Fruit fly (Drosophila melanogaster) whole organism, embryonic: ENCODE results near the gene jus.

ENCODE experiments used
- Adf1 ChIP-seq: fragments of 200-800 bp; sonication (Bioruptor generic); IDR thresholded peaks from 2 replicates; pipeline ENCODE4 v1.3.6; 2022; ENCODE audit warnings: missing biosample characterization, missing genetic modification characterization
- B-H1 ChIP-seq: fragments of 200-800 bp; sonication (Bioruptor generic); IDR thresholded peaks from 3 replicates; pipeline ENCODE4 v1.3.6; 2022; ENCODE audit warnings: missing biosample characterization, missing genetic modification characterization
- C15 ChIP-seq: fragments of 200-800 bp; sonication (Bioruptor generic); IDR thresholded peaks from 3 replicates; pipeline ENCODE4 v1.3.6; 2022; ENCODE audit warnings: missing biosample characterization, missing genetic modification characterization
- CG10267 ChIP-seq: fragments of 200-800 bp; sonication (Bioruptor generic); optimal IDR thresholded peaks from 2 replicates; lab custom pipeline; 2018; ENCODE audit warnings: missing biosample characterization, mild to moderate bottlenecking, missing genetic modification characterization, moderate library complexity
- CG11398 ChIP-seq: fragments of 200-800 bp; sonication (Bioruptor generic); optimal IDR thresholded peaks from 2 replicates; lab custom pipeline; 2016; ENCODE audit warnings: missing biosample characterization, missing genetic modification characterization
- CG12744 ChIP-seq: fragments of 200-800 bp; sonication (Bioruptor generic); optimal IDR thresholded peaks from 2 replicates; lab custom pipeline; 2016; ENCODE audit warnings: missing biosample characterization, missing genetic modification characterization
- CG13624 ChIP-seq: fragments of 200-800 bp; sonication (Bioruptor generic); optimal IDR thresholded peaks from 2 replicates; lab custom pipeline; 2016; ENCODE audit warnings: missing biosample characterization, missing genetic modification characterization
- CG13894 ChIP-seq: fragments of 200-800 bp; sonication (Bioruptor generic); optimal IDR thresholded peaks from 3 replicates; lab custom pipeline; 2018; ENCODE audit warnings: missing biosample characterization, mild to moderate bottlenecking, missing genetic modification characterization, moderate library complexity
- CG2678 ChIP-seq: fragments of 200-800 bp; sonication (Bioruptor generic); optimal IDR thresholded peaks from 3 replicates; lab custom pipeline; 2019; ENCODE audit warnings: missing biosample characterization, mild to moderate bottlenecking, missing genetic modification characterization, moderate library complexity
- CG31388 ChIP-seq: fragments of 200-800 bp; sonication (Bioruptor generic); optimal IDR thresholded peaks from 2 replicates; lab custom pipeline; 2016; ENCODE audit warnings: missing biosample characterization, missing genetic modification characterization
- CG3838 ChIP-seq: fragments of 200-800 bp; sonication (Bioruptor generic); optimal IDR thresholded peaks from 3 replicates; lab custom pipeline; 2016; ENCODE audit warnings: missing biosample characterization, missing genetic modification characterization
- CG4282 ChIP-seq: fragments of 200-800 bp; sonication (Bioruptor generic); optimal IDR thresholded peaks from 2 replicates; lab custom pipeline; 2016; ENCODE audit warnings: missing biosample characterization, missing genetic modification characterization
- CG43689 ChIP-seq: fragments of 200-800 bp; sonication (Bioruptor generic); IDR thresholded peaks from 2 replicates; pipeline ENCODE4 v1.3.6; 2022; ENCODE audit warnings: missing biosample characterization, missing genetic modification characterization
- CG4730 ChIP-seq: fragments of 200-800 bp; sonication (Bioruptor generic); IDR thresholded peaks from 2 replicates; pipeline ENCODE4 v1.3.6; 2022; ENCODE audit warnings: missing biosample characterization, missing genetic modification characterization
- CG6254 ChIP-seq: fragments of 200-800 bp; sonication (Bioruptor generic); optimal IDR thresholded peaks from 3 replicates; lab custom pipeline; 2017; ENCODE audit warnings: mild to moderate bottlenecking, missing biosample characterization, missing genetic modification reagents, missing genetic modification characterization
- CG6689 ChIP-seq: fragments of 200-800 bp; sonication (Bioruptor generic); IDR thresholded peaks from 2 replicates; pipeline ENCODE4 v1.3.6; 2022; ENCODE audit warnings: missing biosample characterization, missing genetic modification characterization
- CG6813 ChIP-seq: fragments of 200-800 bp; sonication (Bioruptor generic); optimal IDR thresholded peaks from 2 replicates; lab custom pipeline; 2017; ENCODE audit warnings: missing biosample characterization, missing genetic modification characterization, mild to moderate bottlenecking, moderate library complexity, missing genetic modification reagents
- CG7357 ChIP-seq: fragments of 200-800 bp; sonication (Bioruptor generic); IDR thresholded peaks from 3 replicates; pipeline ENCODE4 v1.3.6; 2022; ENCODE audit warnings: missing biosample characterization, missing genetic modification characterization
- CG8290 ChIP-seq, 3 experiments: fragments of 200-800 bp; sonication (Bioruptor generic); optimal IDR thresholded peaks; 2 replicates each; lab custom pipeline; 2016 to 2019; ENCODE audit warnings: missing biosample characterization in 3 of 3, missing genetic modification characterization in 3 of 3, mild to moderate bottlenecking in 2 of 3, moderate library complexity in 1 of 3
- CG8388 ChIP-seq: fragments of 200-800 bp; sonication (Bioruptor generic); optimal IDR thresholded peaks from 2 replicates; lab custom pipeline; 2019; ENCODE audit warnings: missing biosample characterization, mild to moderate bottlenecking, missing genetic modification characterization, moderate library complexity
- D19A ChIP-seq: fragments of 200-800 bp; optimal IDR thresholded peaks from 3 replicates; lab custom pipeline; 2019; ENCODE audit warnings: missing biosample characterization, mild to moderate bottlenecking, missing genetic modification characterization, moderate library complexity
- Dp ChIP-seq: fragments of 200-800 bp; sonication (Bioruptor generic); optimal IDR thresholded peaks from 2 replicates; lab custom pipeline; 2018; ENCODE audit warnings: missing biosample characterization, mild to moderate bottlenecking, missing genetic modification characterization, moderate library complexity
- Ets97D ChIP-seq: fragments of 200-800 bp; sonication (Bioruptor generic); optimal IDR thresholded peaks from 3 replicates; lab custom pipeline; 2016; ENCODE audit warnings: missing biosample characterization, missing genetic modification characterization
- GATAe ChIP-seq: fragments of 200-800 bp; sonication (Bioruptor generic); conservative IDR thresholded peaks from 2 replicates; pipeline ENCODE4 v1.3.6; 2022; ENCODE audit warnings: missing biosample characterization, missing genetic modification characterization
- HmgZ ChIP-seq: fragments of 200-800 bp; sonication (Bioruptor generic); optimal IDR thresholded peaks from 2 replicates; lab custom pipeline; 2018; ENCODE audit warnings: missing biosample characterization, mild to moderate bottlenecking, missing genetic modification characterization
- Hr39 ChIP-seq: fragments of >200 bp; optimal IDR thresholded peaks from 2 replicates; lab custom pipeline; 2017
- Myb ChIP-seq: fragments of 200-800 bp; sonication (Bioruptor generic); optimal IDR thresholded peaks from 2 replicates; lab custom pipeline; 2016; ENCODE audit warnings: missing biosample characterization, missing genetic modification characterization
- Optix ChIP-seq: fragments of 200-800 bp; sonication (Bioruptor generic); IDR thresholded peaks from 3 replicates; pipeline ENCODE4 v1.3.6; 2022; ENCODE audit warnings: missing biosample characterization, missing genetic modification characterization
- Xrp1 ChIP-seq: fragments of 200-800 bp; sonication (Bioruptor generic); IDR thresholded peaks from 2 replicates; pipeline ENCODE4 v1.3.6; 2022; ENCODE audit warnings: missing biosample characterization, missing genetic modification characterization
- al ChIP-seq: fragments of 200-800 bp; sonication (Bioruptor generic); IDR thresholded peaks from 2 replicates; pipeline ENCODE4 v1.3.6; 2022; ENCODE audit warnings: missing biosample characterization, missing genetic modification characterization
- aop ChIP-seq: fragments of 200-800 bp; sonication (Bioruptor generic); IDR thresholded peaks from 2 replicates; pipeline ENCODE4 v1.3.6; 2022; ENCODE audit warnings: missing biosample characterization, missing genetic modification characterization
- btn ChIP-seq: fragments of 200-800 bp; sonication (Bioruptor generic); optimal IDR thresholded peaks from 2 replicates; lab custom pipeline; 2016; ENCODE audit warnings: missing biosample characterization, missing genetic modification characterization
- cad ChIP-seq: fragments of >200 bp; optimal IDR thresholded peaks from 2 replicates; lab custom pipeline; 2017; ENCODE audit warnings: missing biosample characterization, missing genetic modification characterization
- cg ChIP-seq: fragments of 200-800 bp; sonication (Bioruptor generic); optimal IDR thresholded peaks from 3 replicates; lab custom pipeline; 2019; ENCODE audit warnings: missing biosample characterization, mild to moderate bottlenecking, missing genetic modification characterization, moderate library complexity
- crc ChIP-seq: fragments of 200-800 bp; sonication (Bioruptor generic); optimal IDR thresholded peaks from 2 replicates; lab custom pipeline; 2016; ENCODE audit warnings: missing biosample characterization, missing genetic modification characterization
- cwo ChIP-seq: fragments of 200-800 bp; sonication (Bioruptor generic); optimal IDR thresholded peaks from 3 replicates; lab custom pipeline; 2017; ENCODE audit warnings: missing biosample characterization, missing genetic modification characterization, mild to moderate bottlenecking, moderate library complexity, missing genetic modification reagents
- en ChIP-seq: fragments of 200-800 bp; sonication (Bioruptor generic); optimal IDR thresholded peaks from 2 replicates; lab custom pipeline; 2016; ENCODE audit warnings: missing biosample characterization, missing genetic modification characterization
- eve ChIP-seq, 2 experiments: fragments of >200 bp; optimal IDR thresholded peaks; 2 replicates each; lab custom pipeline; 2017; ENCODE audit warnings: missing biosample characterization in 2 of 2, missing genetic modification characterization in 2 of 2
- fd3F ChIP-seq: fragments of 200-800 bp; sonication (Bioruptor generic); optimal IDR thresholded peaks from 2 replicates; lab custom pipeline; 2018; ENCODE audit warnings: missing biosample characterization, mild to moderate bottlenecking, missing genetic modification characterization, moderate library complexity
- gfzf ChIP-seq: fragments of 200-800 bp; sonication (Bioruptor generic); optimal IDR thresholded peaks from 2 replicates; lab custom pipeline; 2016; ENCODE audit warnings: missing biosample characterization, mild to moderate bottlenecking, missing genetic modification characterization, moderate library complexity
- insv ChIP-seq, 2 experiments: fragments of 200-800 bp; sonication (Bioruptor generic); optimal IDR thresholded peaks; 3 replicates each; lab custom pipeline; 2016 to 2018; ENCODE audit warnings: missing biosample characterization in 2 of 2, missing genetic modification characterization in 2 of 2
- kni ChIP-seq: fragments of 200-800 bp; sonication (Bioruptor generic); optimal IDR thresholded peaks from 3 replicates; lab custom pipeline; 2017; ENCODE audit warnings: mild to moderate bottlenecking, missing biosample characterization, missing genetic modification reagents, missing genetic modification characterization
- nau ChIP-seq: fragments of 200-800 bp; sonication (Bioruptor generic); optimal IDR thresholded peaks from 3 replicates; lab custom pipeline; 2017; ENCODE audit warnings: missing biosample characterization, mild to moderate bottlenecking, missing genetic modification characterization, missing genetic modification reagents
- nerfin-2 ChIP-seq: fragments of 200-800 bp; sonication (Bioruptor generic); IDR thresholded peaks from 2 replicates; pipeline ENCODE4 v1.3.6; 2022; ENCODE audit warnings: missing biosample characterization, missing genetic modification characterization; ENCODE audit not compliant: partially characterized antibody
- org-1 ChIP-seq: fragments of 200-800 bp; sonication (Bioruptor generic); optimal IDR thresholded peaks from 2 replicates; lab custom pipeline; 2017; ENCODE audit warnings: missing biosample characterization, missing genetic modification characterization
- otp ChIP-seq: fragments of 200-800 bp; sonication (Bioruptor generic); IDR thresholded peaks from 3 replicates; pipeline ENCODE4, ENCODE4 v1.3.6; 2022; ENCODE audit warnings: missing biosample characterization, missing genetic modification characterization
- pan ChIP-seq, 4 experiments: fragments of >200 bp in 3 of 4; fragments of 200-800 bp in 1 of 4; sonication (Bioruptor generic) in 1 of 4; optimal IDR thresholded peaks in 3 of 4; IDR thresholded peaks in 1 of 4; 2 replicates each; pipeline versions ENCODE4 v1.3.6 to Lab custom; 2017 to 2022; ENCODE audit warnings: missing biosample characterization in 2 of 4, missing genetic modification characterization in 2 of 4, mixed read lengths in 1 of 4
- pita ChIP-seq: fragments of 200-800 bp; sonication (Bioruptor generic); optimal IDR thresholded peaks from 2 replicates; lab custom pipeline; 2017; ENCODE audit warnings: missing biosample characterization, mild to moderate bottlenecking, missing genetic modification characterization
- repo ChIP-seq: fragments of 200-800 bp; sonication (Bioruptor generic); optimal IDR thresholded peaks from 2 replicates; lab custom pipeline; 2016; ENCODE audit warnings: missing biosample characterization, missing genetic modification characterization
- rib ChIP-seq: fragments of 200-800 bp; sonication (Bioruptor generic); IDR thresholded peaks from 2 replicates; pipeline ENCODE4 v1.3.6; 2022; ENCODE audit warnings: missing biosample characterization, missing genetic modification characterization
- ssp ChIP-seq: fragments of 200-800 bp; sonication (Bioruptor generic); IDR thresholded peaks from 2 replicates; pipeline ENCODE4 v1.3.6; 2022; ENCODE audit warnings: missing biosample characterization, missing genetic modification characterization

The jus gene

dm6 chr3R:29219948-29220347 is 25.2 kb upstream of the jus start, which contains the start of gene eEF1gamma (continued):
- TF ChIP-seq eve (GFP tag; optimal IDR thresholded peaks at IDR 0.05; lab: Kevin White, UChicago) (no peak), CG6689 (peak; percentile 92), CG13624 (peak; percentile 97), CG3838 (peak; percentile 89), CG43689 (GFP tag; lab: Robert Waterston, UW) (peak; percentile 96), Myb (GFP tag; lab: Kevin White, UChicago) (peak; percentile 87), B-H1 (GFP tag; lab: Robert Waterston, UW) (peak; percentile 81), pita (no peak), org-1 (GFP tag; lab: Kevin White, UChicago) (peak; percentile 92), CG8388 (GFP tag; lab: Kevin White, UChicago) (peak; percentile 90), CG7357 (GFP tag; lab: Robert Waterston, UW) (peak; percentile 56; the same call in 2 of the 3 replicates), btn (GFP tag; lab: Kevin White, UChicago) (peak; percentile 95), Adf1 (peak; percentile 77), Hr39 (lab: Kevin White, UChicago) (no peak), cwo (GFP tag; lab: Kevin White, UChicago) (peak; percentile 77), repo (GFP tag; lab: Kevin White, UChicago) (peak; percentile 95), CG6254 (peak; percentile 92), pan (optimal IDR thresholded peaks at IDR 0.05; lab: Kevin White, UChicago) (no peak), pan (GFP tag; optimal IDR thresholded peaks at IDR 0.05 in 1 of 2, IDR thresholded peaks at IDR 0.05 in 1 of 2) (peak in 1 of 2 experiments; percentile 94), nerfin-2 (GFP tag; lab: Robert Waterston, UW) (peak; percentile 96), ssp (GFP tag; lab: Robert Waterston, UW) (peak; percentile 78), nau (GFP tag; lab: Kevin White, UChicago) (peak; percentile 97), gfzf (GFP tag; lab: Kevin White, UChicago) (peak; percentile 38), HmgZ (tag; lab: Kevin White, UChicago) (peak; percentile 95), Xrp1 (peak; percentile 67), CG2678 (tag; lab: Kevin White, UChicago) (peak; percentile 89), CG12744 (GFP tag; lab: Kevin White, UChicago) (peak; percentile 95), al (GFP tag; lab: Robert Waterston, UW) (peak; percentile 91), D19A (tag; lab: Kevin White, UChicago) (peak; percentile 70), CG31388 (GFP tag; lab: Kevin White, UChicago) (peak; percentile 60), Ets97D (GFP tag; lab: Kevin White, UChicago) (peak; percentile 100), kni (GFP tag; lab: Kevin White, UChicago) (peak; percentile 98), crc (GFP tag; lab: Kevin White, UChicago) (peak; percentile 94), cg (no peak), Dp (GFP tag; lab: Kevin White, UChicago) (peak; percentile 52), GATAe (GFP tag; lab: Robert Waterston, UW) (peak; percentile 88), Optix (GFP tag; lab: Robert Waterston, UW) (peak; percentile 94), insv (GFP tag; optimal IDR thresholded peaks at IDR 0.05; lab: Kevin White, UChicago) (peak in 1 of 2 experiments; percentile 87), CG4282 (peak; percentile 82), CG8290 (GFP tag; optimal IDR thresholded peaks at IDR 0.05; lab: Kevin White, UChicago) (peak; percentile 97), CG8290 (tag; optimal IDR thresholded peaks at IDR 0.05; lab: Kevin White, UChicago) (peak; percentile 97), cad (GFP tag; lab: Kevin White, UChicago) (no peak), aop (GFP tag; lab: Robert Waterston, UW) (no peak), en (peak; percentile 93), CG11398 (peak; percentile 97), CG4730 (GFP tag; lab: Robert Waterston, UW) (peak; percentile 89), C15 (peak; percentile 93), fd3F (GFP tag; lab: Kevin White, UChicago) (peak; percentile 93), CG10267 (tag; lab: Kevin White, UChicago) (peak; percentile 94), CG13894 (tag; lab: Kevin White, UChicago) (peak; percentile 91), rib (GFP tag; lab: Robert Waterston, UW) (peak; percentile 89), CG6813 (peak; percentile 98), otp (GFP tag; lab: Robert Waterston, UW) (peak; percentile 97)
